Fruit fly (Drosophila melanogaster): ENCODE results near the gene ouib.

Gene ouib

DNA sequence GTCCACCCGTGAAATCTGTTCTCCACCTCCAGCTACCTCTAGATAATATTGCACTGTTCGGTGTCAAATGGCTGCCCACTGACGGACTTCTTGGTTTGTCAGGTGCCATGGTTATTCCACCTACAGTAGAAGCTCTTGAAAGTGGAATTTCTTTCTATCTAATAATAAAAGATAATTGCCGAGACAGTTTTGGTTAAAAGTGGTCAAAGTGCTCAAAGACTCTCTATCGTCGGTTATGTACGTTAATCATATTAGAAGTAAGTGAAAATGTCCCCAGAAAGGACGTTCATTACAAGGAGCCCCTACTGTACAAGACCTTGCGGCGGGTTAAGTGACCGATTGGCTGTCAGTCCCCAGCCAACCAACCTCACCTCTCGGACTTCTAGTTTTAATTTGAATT lies 18.9 kb downstream of the ouib start (continued):
- TF ChIP-seq CG9932 (GFP tag; IDR thresholded peaks at IDR 0.05) (peak; percentile 39; the same call in 1 of the 2 replicates), emc (GFP tag; optimal IDR thresholded peaks at IDR 0.05) (no peak), gem (tag; optimal IDR thresholded peaks at IDR 0.05) (peak; percentile 70), seq (GFP tag; IDR thresholded peaks at IDR 0.05) (no peak), mirr (GFP tag; optimal IDR thresholded peaks at IDR 0.05) (no peak), CG4328 (GFP tag; optimal IDR thresholded peaks at IDR 0.05) (no peak), Rfx (GFP tag; IDR thresholded peaks at IDR 0.05) (peak; percentile 62; the same call in 1 of the 2 replicates), CG2129 (GFP tag; IDR thresholded peaks at IDR 0.05; ENCODE audit: partially characterized antibody) (no peak), esg (GFP tag; conservative IDR thresholded peaks at IDR 0.05) (peak; percentile 66), BtbVII (GFP tag; optimal IDR thresholded peaks at IDR 0.05) (peak; percentile 51), Vsx1 (GFP tag; optimal IDR thresholded peaks at IDR 0.05) (peak; percentile 40), CG17829 (tag; optimal IDR thresholded peaks at IDR 0.05) (peak; percentile 37), Doc3 (GFP tag; IDR thresholded peaks at IDR 0.05; ENCODE audit: partially characterized antibody) (no peak), CG2202 (tag; optimal IDR thresholded peaks at IDR 0.05) (no peak), CG4820 (GFP tag; optimal IDR thresholded peaks at IDR 0.05) (peak; percentile 45), CG6683 (GFP tag; optimal IDR thresholded peaks at IDR 0.05) (no peak), oc (tag; optimal IDR thresholded peaks at IDR 0.05) (no peak), lbe (GFP tag; optimal IDR thresholded peaks at IDR 0.05) (no peak), bowl (GFP tag; IDR thresholded peaks at IDR 0.05) (no peak), CG8290 (GFP tag; optimal IDR thresholded peaks at IDR 0.05) (no peak), CG8290 (tag; optimal IDR thresholded peaks at IDR 0.05) (peak in 1 of 2 experiments; percentile 23), Hr51 (GFP tag; optimal IDR thresholded peaks at IDR 0.05) (peak; percentile 10 to 65), Hmr (GFP tag; optimal IDR thresholded peaks at IDR 0.05) (peak; percentile 67), CG11456 (GFP tag; IDR thresholded peaks at IDR 0.05) (peak; percentile 72; the same call in 1 of the 3 replicates), ab (GFP tag; optimal IDR thresholded peaks at IDR 0.05) (no peak), sr (GFP tag; IDR thresholded peaks at IDR 0.05) (no peak), grn (GFP tag; optimal IDR thresholded peaks at IDR 0.05) (no peak), Ssrp (tag; optimal IDR thresholded peaks at IDR 0.05) (peak; percentile 25), D (optimal IDR thresholded peaks at IDR 0.05) (no peak), D (GFP tag; optimal IDR thresholded peaks at IDR 0.05) (no peak), Six4 (GFP tag; optimal IDR thresholded peaks at IDR 0.05) (no peak), Sry-β (GFP tag; optimal IDR thresholded peaks at IDR 0.05) (no peak), CG12942 (GFP tag; optimal IDR thresholded peaks at IDR 0.05) (no peak), dysf (GFP tag; IDR thresholded peaks at IDR 0.05) (peak; percentile 74), grau (tag; optimal IDR thresholded peaks at IDR 0.05) (peak; percentile 91), Deaf1 (tag; optimal IDR thresholded peaks at IDR 0.05) (no peak), sc (optimal IDR thresholded peaks at IDR 0.05) (no peak), sc (GFP tag; optimal IDR thresholded peaks at IDR 0.05) (no peak), CG9215 (GFP tag; IDR thresholded peaks at IDR 0.05) (peak; percentile 23; the same call in 1 of the 2 replicates), CG3281 (GFP tag; optimal IDR thresholded peaks at IDR 0.05) (peak; percentile 11), Nf-YC (tag; optimal IDR thresholded peaks at IDR 0.05) (peak; percentile 5), Eip74EF (GFP tag; optimal IDR thresholded peaks at IDR 0.05) (no peak), CG7786 (GFP tag; optimal IDR thresholded peaks at IDR 0.05) (peak; percentile 23), CG13624 (GFP tag; optimal IDR thresholded peaks at IDR 0.05) (no peak), CG11247 (GFP tag; IDR thresholded peaks at IDR 0.05) (peak; percentile 41; the same call in 1 of the 2 replicates), sisA (GFP tag; IDR thresholded peaks at IDR 0.05) (peak; percentile 54), dpn (GFP tag; optimal IDR thresholded peaks at IDR 0.05) (peak in 1 of 2 experiments; percentile 50)
